Worm (Caenorhabditis elegans) whole organism, L4 larva: ENCODE data around the gene bath-37.

Experiments
- Y105C5A.15 ChIP-seq: fragments of 200-800 bp; sonication (Bioruptor generic); IDR thresholded peaks from 2 replicates; pipeline ENCODE4 v1.3.6; 2022; ENCODE audit warnings: missing genetic modification characterization, missing compliant biosample characterization
- Y48G9A.11 ChIP-seq: fragments of 200-800 bp; sonication (Bioruptor generic); IDR thresholded peaks from 2 replicates; pipeline ENCODE4 v1.3.6; 2022; ENCODE audit warnings: missing genetic modification reagents, missing genetic modification characterization, missing compliant biosample characterization
- ZK337.2 ChIP-seq: fragments of 200-800 bp; sonication (Bioruptor generic); IDR thresholded peaks from 2 replicates; pipeline ENCODE4 v1.3.6; 2022; ENCODE audit warnings: missing genetic modification reagents, missing genetic modification characterization, missing compliant biosample characterization
- aly-2 ChIP-seq: sonication (generic microtip); optimal IDR thresholded peaks from 2 replicates; lab custom pipeline; 2018; ENCODE audit warnings: missing biosample characterization, missing genetic modification characterization
- ama-1 ChIP-seq: fragments of 150-350 bp; optimal IDR thresholded peaks from 2 replicates; lab custom pipeline; 2014; ENCODE audit warnings: inconsistent platforms, mixed read lengths
- arid-1 ChIP-seq: fragments of 200-800 bp; sonication (Bioruptor generic); conservative IDR thresholded peaks from 2 replicates; pipeline ENCODE4 v1.3.6; 2022; ENCODE audit warnings: missing genetic modification reagents, missing genetic modification characterization, missing compliant biosample characterization
- ceh-28 ChIP-seq: fragments of 150-350 bp; optimal IDR thresholded peaks from 2 replicates; lab custom pipeline; 2014; ENCODE audit warnings: missing biosample characterization, missing genetic modification reagents, missing genetic modification characterization
- ctbp-1 ChIP-seq: fragments of 200-800 bp; sonication (Bioruptor generic); IDR thresholded peaks from 2 replicates; pipeline ENCODE4 v1.3.6; 2022; ENCODE audit warnings: missing genetic modification reagents, missing genetic modification characterization, missing compliant biosample characterization
- daf-16 ChIP-seq, 3 experiments: sonication (generic microtip); optimal IDR thresholded peaks; 2 replicates each; lab custom pipeline; 2016 to 2017; ENCODE audit warnings: missing genetic modification characterization in 3 of 3, missing genetic modification reagents in 3 of 3, mild to moderate bottlenecking in 2 of 3, missing compliant biosample characterization in 2 of 3, missing biosample characterization in 1 of 3, moderate library complexity in 1 of 3
- dpl-1 ChIP-seq: fragments of 150-350 bp; optimal IDR thresholded peaks from 2 replicates; lab custom pipeline; 2014; ENCODE audit warnings: missing biosample characterization, missing genetic modification reagents, missing genetic modification characterization
- fos-1 ChIP-seq: fragments of 150-350 bp; optimal IDR thresholded peaks from 2 replicates; lab custom pipeline; 2014; ENCODE audit warnings: missing biosample characterization, missing genetic modification characterization
- gei-8 ChIP-seq: fragments of 200-800 bp; sonication (Bioruptor generic); optimal IDR thresholded peaks from 2 replicates; lab custom pipeline; 2018; ENCODE audit warnings: mild to moderate bottlenecking, missing genetic modification characterization, missing compliant biosample characterization
- hif-1 ChIP-seq, 2 experiments: sonication (generic microtip); optimal IDR thresholded peaks; 2 replicates each; lab custom pipeline; 2016 to 2017; ENCODE audit warnings: missing compliant biosample characterization in 2 of 2, missing genetic modification characterization in 2 of 2, missing genetic modification reagents in 2 of 2, missing genotype in 2 of 2, mild to moderate bottlenecking in 1 of 2
- hmg-1.1 ChIP-seq: fragments of 200-800 bp; sonication (Bioruptor generic); IDR thresholded peaks from 2 replicates; pipeline ENCODE4 v1.3.6; 2022; ENCODE audit warnings: missing genetic modification reagents, missing genetic modification characterization, missing compliant biosample characterization
- jun-1 ChIP-seq: fragments of 150-350 bp; optimal IDR thresholded peaks from 2 replicates; lab custom pipeline; 2014; ENCODE audit warnings: missing biosample characterization, missing genetic modification reagents, missing genetic modification characterization
- lin-1 ChIP-seq: fragments of 200-800 bp; sonication (Bioruptor generic); IDR thresholded peaks from 2 replicates; pipeline ENCODE4 v1.3.6; 2022; ENCODE audit warnings: missing genetic modification reagents, missing genetic modification characterization, missing compliant biosample characterization
- lin-13 ChIP-seq: fragments of 150-350 bp; optimal IDR thresholded peaks from 2 replicates; lab custom pipeline; 2014; ENCODE audit warnings: missing biosample characterization, missing genetic modification reagents, missing genetic modification characterization
- lin-38 ChIP-seq: fragments of 200-800 bp; sonication (Bioruptor generic); IDR thresholded peaks from 2 replicates; pipeline ENCODE4 v1.3.6; 2022; ENCODE audit warnings: missing genetic modification reagents, missing genetic modification characterization, missing compliant biosample characterization
- lin-39 ChIP-seq: fragments of 150-350 bp; optimal IDR thresholded peaks from 2 replicates; lab custom pipeline; 2014; ENCODE audit warnings: missing biosample characterization, missing genetic modification reagents, missing genetic modification characterization
- lir-3 ChIP-seq: sonication (generic microtip); optimal IDR thresholded peaks from 2 replicates; lab custom pipeline; 2016; ENCODE audit warnings: mild to moderate bottlenecking, missing genetic modification characterization, missing compliant biosample characterization
- madf-9 ChIP-seq: fragments of 200-800 bp; sonication (Bioruptor generic); conservative IDR thresholded peaks from 2 replicates; pipeline ENCODE4 v1.3.6; 2022; ENCODE audit warnings: missing genetic modification reagents, missing genetic modification characterization, missing compliant biosample characterization
- mdl-1 ChIP-seq, 2 experiments: fragments of 150-350 bp in 1 of 2; sonication (generic microtip) in 1 of 2; optimal IDR thresholded peaks; 2 replicates each; lab custom pipeline; 2014 to 2017; ENCODE audit warnings: missing biosample characterization in 2 of 2, missing genetic modification characterization in 2 of 2
- mxl-3 ChIP-seq: fragments of 200-800 bp; sonication (Bioruptor generic); optimal IDR thresholded peaks from 2 replicates; lab custom pipeline; 2018; ENCODE audit warnings: mild to moderate bottlenecking, missing genetic modification characterization, missing compliant biosample characterization
- nhr-10 ChIP-seq: fragments of 150-350 bp; optimal IDR thresholded peaks from 2 replicates; lab custom pipeline; 2014; ENCODE audit warnings: missing biosample characterization, missing genetic modification characterization
- nhr-102 ChIP-seq: sonication (generic microtip); optimal IDR thresholded peaks from 2 replicates; lab custom pipeline; 2016; ENCODE audit warnings: mild to moderate bottlenecking, missing genetic modification characterization, moderate library complexity, missing compliant biosample characterization
- nhr-11 ChIP-seq: fragments of 150-350 bp; optimal IDR thresholded peaks from 2 replicates; lab custom pipeline; 2014; ENCODE audit warnings: missing biosample characterization, missing genetic modification characterization
- nhr-25 ChIP-seq: sonication (generic microtip); optimal IDR thresholded peaks from 2 replicates; lab custom pipeline; 2017; ENCODE audit warnings: missing genetic modification characterization, mild to moderate bottlenecking, missing compliant biosample characterization, antibody characterized with exemption, moderate library complexity, borderline replicate concordance; ENCODE audit not compliant: insufficient read depth
- nhr-28 ChIP-seq: fragments of 150-350 bp; optimal IDR thresholded peaks from 2 replicates; lab custom pipeline; 2014; ENCODE audit warnings: missing biosample characterization, missing genetic modification characterization
- nhr-48 ChIP-seq: sonication (generic microtip); optimal IDR thresholded peaks from 2 replicates; lab custom pipeline; 2016; ENCODE audit warnings: mild to moderate bottlenecking, missing genetic modification characterization, missing compliant biosample characterization
- nhr-76 ChIP-seq: fragments of 150-350 bp; optimal IDR thresholded peaks from 2 replicates; lab custom pipeline; 2014; ENCODE audit warnings: missing biosample characterization, missing genetic modification characterization
- set-16 ChIP-seq: fragments of 200-800 bp; sonication (Bioruptor generic); IDR thresholded peaks from 2 replicates; pipeline ENCODE4 v1.3.6; 2022; ENCODE audit warnings: missing genetic modification reagents, missing genetic modification characterization, missing compliant biosample characterization
- snpc-1.2 ChIP-seq: fragments of 200-800 bp; sonication (Bioruptor generic); IDR thresholded peaks from 2 replicates; pipeline ENCODE4 v1.3.6; 2022; ENCODE audit warnings: missing genetic modification reagents, missing genetic modification characterization, missing compliant biosample characterization
- spr-1 ChIP-seq: sonication (generic microtip); optimal IDR thresholded peaks from 2 replicates; lab custom pipeline; 2016; ENCODE audit warnings: mild to moderate bottlenecking, missing genetic modification characterization, missing compliant biosample characterization
- tra-1 ChIP-seq: fragments of 200-800 bp; sonication (Bioruptor generic); IDR thresholded peaks from 2 replicates; pipeline ENCODE4 v1.3.6; 2022; ENCODE audit warnings: missing genetic modification reagents, missing genetic modification characterization, missing compliant biosample characterization
- unc-62 ChIP-seq, 3 experiments: fragments of 150-350 bp in 1 of 3; sonication (generic microtip); optimal IDR thresholded peaks in 2 of 3; peaks in 1 of 3; 1 replicate in 1 of 3; 2 replicates in 2 of 3; lab custom pipeline; 2014 to 2017; ENCODE audit warnings: missing biosample characterization in 3 of 3, missing genetic modification characterization in 3 of 3, missing genetic modification reagents in 3 of 3, missing genotype in 1 of 3
- zag-1 ChIP-seq: fragments of 150-350 bp; optimal IDR thresholded peaks from 2 replicates; lab custom pipeline; 2014; ENCODE audit warnings: missing biosample characterization, missing genetic modification characterization
- zip-11 ChIP-seq: fragments of 200-800 bp; sonication (Bioruptor generic); IDR thresholded peaks from 2 replicates; pipeline ENCODE4 v1.3.6; 2022; ENCODE audit warnings: missing genetic modification characterization, missing compliant biosample characterization
- ztf-11 ChIP-seq: fragments of 150-350 bp; optimal IDR thresholded peaks from 2 replicates; lab custom pipeline; 2014; ENCODE audit warnings: missing biosample characterization, missing genetic modification characterization
- ztf-7 ChIP-seq: fragments of 150-350 bp; optimal IDR thresholded peaks from 2 replicates; lab custom pipeline; 2014; ENCODE audit warnings: missing biosample characterization, missing genetic modification characterization

The bath-37 gene

DNA sequence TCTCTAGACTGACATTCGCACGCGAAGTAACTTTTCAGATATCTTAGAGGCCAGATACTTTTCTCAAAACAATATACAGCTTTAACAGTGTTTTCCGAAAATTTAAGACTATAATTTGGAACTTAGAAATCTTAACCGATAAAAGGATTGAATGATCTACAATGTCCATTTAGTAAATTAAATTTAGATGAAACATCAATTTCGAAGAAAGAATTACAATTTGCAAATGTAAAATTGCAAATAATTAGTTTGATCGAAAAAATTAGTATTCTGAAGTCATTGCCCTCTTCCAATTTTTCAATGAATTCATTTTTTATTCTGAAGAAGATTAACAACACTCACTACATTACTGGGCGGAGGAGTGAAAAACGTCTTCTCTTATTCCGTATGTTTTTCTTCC is at the start of gene bath-37:
Gene bath-37, plus strand, starts transcription at position 301 of the 400 bp plus-strand sequence.
- TF ChIP-seq arid-1 (GFP tag; lab: Robert Waterston, UW), result no peak
- no peak for TF ChIP-seq snpc-1.2
- TF ChIP-seq ztf-11 (tag; lab: Kevin White, UChicago), result no peak
- TF ChIP-seq lin-1 (GFP tag; lab: Robert Waterston, UW), result no peak
- no peak for TF ChIP-seq spr-1 (tag; lab: Kevin White, UChicago)
- TF ChIP-seq hif-1 (tag; optimal IDR thresholded peaks at IDR 0.05; lab: Kevin White, UChicago), result no peak
- no peak for TF ChIP-seq lir-3 (tag; lab: Kevin White, UChicago)
- no peak for TF ChIP-seq hmg-1.1 (GFP tag; lab: Robert Waterston, UW)
- TF ChIP-seq madf-9, result no peak
- TF ChIP-seq dpl-1, result no peak
- no peak for TF ChIP-seq jun-1
- no peak for TF ChIP-seq fos-1 (tag; lab: Kevin White, UChicago)
- TF ChIP-seq set-16 (GFP tag; lab: Robert Waterston, UW), result no peak

DNA sequence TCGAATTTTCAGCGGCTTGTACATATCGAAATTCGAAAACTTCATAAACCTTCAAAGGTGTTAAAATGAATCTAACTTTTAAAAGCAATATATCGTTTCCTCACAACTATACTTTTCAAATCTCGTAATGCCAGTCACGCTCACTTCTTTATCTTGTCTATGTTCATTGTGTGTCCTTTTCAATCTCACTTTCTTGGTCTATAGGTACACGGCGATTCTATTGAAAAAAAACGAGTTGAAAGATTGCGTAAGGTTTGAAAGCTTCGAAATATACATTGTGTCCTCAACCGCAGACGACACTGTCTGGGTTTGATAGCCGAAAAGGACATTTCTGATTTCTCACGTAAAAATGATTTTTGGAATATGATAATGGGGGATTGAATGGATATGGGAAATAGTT is 49.8 kb upstream of the bath-37 start:
- no peak for TF ChIP-seq nhr-102 (tag; lab: Kevin White, UChicago)
- peak in 1 of 2 experiments; percentile 84 for TF ChIP-seq unc-62 (GFP tag; optimal IDR thresholded peaks at IDR 0.05 in 1 of 2; lab: Kevin White, UChicago)
- no peak for TF ChIP-seq unc-62 (tag; optimal IDR thresholded peaks at IDR 0.05; lab: Kevin White, UChicago)
- TF ChIP-seq ztf-7, result no peak
- no peak for TF ChIP-seq ztf-11 (tag; lab: Kevin White, UChicago)
- TF ChIP-seq, all 104 proteins: peak for 1

DNA sequence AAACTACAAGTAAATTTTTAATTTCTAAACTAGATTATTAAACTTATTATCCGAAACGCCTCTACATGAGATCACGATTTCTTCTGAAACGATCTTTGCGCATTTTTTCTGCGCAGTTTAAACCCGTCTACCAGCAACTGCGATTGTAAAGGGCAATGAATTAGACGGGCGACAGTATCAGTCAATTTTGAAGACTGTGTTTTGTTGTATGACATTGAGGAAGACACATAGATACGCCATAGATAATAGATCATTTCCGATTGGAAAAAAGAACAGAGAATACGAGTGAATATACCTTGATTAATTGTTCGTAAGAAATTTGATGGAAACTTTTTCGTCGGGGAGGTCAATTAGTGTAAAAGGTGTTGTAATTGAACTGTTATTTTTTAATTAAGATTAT is 47.3 kb upstream of the bath-37 start:
- no peak for TF ChIP-seq lin-39 (tag; lab: Kevin White, UChicago)
- TF ChIP-seq lin-38 (GFP tag; lab: Robert Waterston, UW), result no peak
- no peak for TF ChIP-seq ztf-11 (tag; lab: Kevin White, UChicago)
- TF ChIP-seq arid-1 (GFP tag; lab: Robert Waterston, UW), result no peak
- TF ChIP-seq nhr-76, result no peak
- peak in 1 of 2 experiments; percentile 46 for TF ChIP-seq mdl-1 (tag; optimal IDR thresholded peaks at IDR 0.05; lab: Kevin White, UChicago)
- TF ChIP-seq tra-1, result no peak
- no peak for TF ChIP-seq lin-13 (GFP tag; lab: Kevin White, UChicago)
- TF ChIP-seq nhr-11 (tag; lab: Kevin White, UChicago), result no peak
- no peak for TF ChIP-seq lin-1 (GFP tag; lab: Robert Waterston, UW)
- TF ChIP-seq nhr-25 (tag; lab: Kevin White, UChicago), result peak; percentile 47
- TF ChIP-seq gei-8 (GFP tag; lab: Kevin White, UChicago), result no peak
- no peak for TF ChIP-seq Y48G9A.11 (GFP tag; lab: Robert Waterston, UW)
- TF ChIP-seq ctbp-1, result no peak
- no peak for TF ChIP-seq aly-2 (tag; lab: Kevin White, UChicago)
- no peak for TF ChIP-seq ceh-28
- TF ChIP-seq ama-1 (lab: Kevin White, UChicago), result no peak
- no peak for TF ChIP-seq mxl-3
- no peak for TF ChIP-seq nhr-10 (tag; lab: Kevin White, UChicago)
- TF ChIP-seq zip-11, result no peak
- TF ChIP-seq ZK337.2 (GFP tag; lab: Robert Waterston, UW), result no peak
- no peak for TF ChIP-seq zag-1
- TF ChIP-seq madf-9, result no peak
- TF ChIP-seq nhr-28, result peak; percentile 57
- TF ChIP-seq daf-16 (GFP tag; optimal IDR thresholded peaks at IDR 0.05; lab: Kevin White, UChicago), result no peak
- no peak for TF ChIP-seq daf-16 (tag; optimal IDR thresholded peaks at IDR 0.05; lab: Kevin White, UChicago)
- no peak for TF ChIP-seq Y105C5A.15 (GFP tag; lab: Robert Waterston, UW)
- peak; percentile 5 for TF ChIP-seq nhr-48 (tag; lab: Kevin White, UChicago)
- TF ChIP-seq ztf-7, result no peak
